Fruit fly (Drosophila melanogaster) whole organism, wandering third instar larva: Measurements from ENCODE around the gene Slob.

Experiments used
- Abd-B ChIP-seq: fragments of >200 bp; optimal IDR thresholded peaks from 2 replicates; lab custom pipeline; 2017; ENCODE audit warnings: missing biosample characterization, missing genetic modification characterization
- CG32264 ChIP-seq: fragments of 200-800 bp; sonication (Bioruptor generic); optimal IDR thresholded peaks from 2 replicates; lab custom pipeline; 2016; ENCODE audit warnings: missing biosample characterization, missing genetic modification characterization
- CG9705 ChIP-seq: fragments of 200-800 bp; sonication (Bioruptor generic); optimal IDR thresholded peaks from 2 replicates; lab custom pipeline; 2018; ENCODE audit warnings: missing biosample characterization, mild to moderate bottlenecking, missing genetic modification characterization
- CrebA ChIP-seq: fragments of 200-800 bp; sonication (Bioruptor generic); optimal IDR thresholded peaks from 2 replicates; lab custom pipeline; 2016; ENCODE audit warnings: missing biosample characterization, mild to moderate bottlenecking, missing genetic modification characterization, borderline replicate concordance
- Dfd ChIP-seq: fragments of >200 bp; optimal IDR thresholded peaks from 2 replicates; lab custom pipeline; 2017; ENCODE audit warnings: missing biosample characterization, missing genetic modification characterization
- Dif ChIP-seq: fragments of 200-275, 200-300 bp; sonication (Bioruptor generic); optimal IDR thresholded peaks from 2 replicates; lab custom pipeline; 2018; ENCODE audit warnings: missing biosample characterization, missing genetic modification characterization; ENCODE audit not compliant: partially characterized antibody
- GATAd ChIP-seq: sonication (Bioruptor generic); optimal IDR thresholded peaks from 2 replicates; lab custom pipeline; 2016; ENCODE audit warnings: missing biosample characterization, missing genetic modification characterization
- HLH106 ChIP-seq: fragments of 200-800 bp; optimal IDR thresholded peaks from 3 replicates; lab custom pipeline; 2019; ENCODE audit warnings: missing biosample characterization, mild to moderate bottlenecking, missing genetic modification characterization, moderate library complexity
- Hnf4 ChIP-seq: fragments of 200-800 bp; sonication (Bioruptor generic); optimal IDR thresholded peaks from 2 replicates; lab custom pipeline; 2016; ENCODE audit warnings: missing biosample characterization, mild to moderate bottlenecking, missing genetic modification characterization
- Hr83 ChIP-seq: fragments of 200-300 bp; sonication (Bioruptor generic); optimal IDR thresholded peaks from 2 replicates; lab custom pipeline; 2016; ENCODE audit warnings: missing biosample characterization, mild to moderate bottlenecking, missing genetic modification characterization, moderate library complexity; ENCODE audit not compliant: poor library complexity, severe bottlenecking
- Jra ChIP-seq: sonication (Bioruptor generic); optimal IDR thresholded peaks from 2 replicates; lab custom pipeline; 2016; ENCODE audit warnings: missing biosample characterization, missing genetic modification characterization
- Mio ChIP-seq: sonication (Bioruptor generic); optimal IDR thresholded peaks from 2 replicates; lab custom pipeline; 2016; ENCODE audit warnings: missing biosample characterization, missing genetic modification characterization
- Myc ChIP-seq: fragments of >200 bp; optimal IDR thresholded peaks from 2 replicates; lab custom pipeline; 2017
- OdsH ChIP-seq: fragments of 200-800 bp; sonication (Bioruptor generic); optimal IDR thresholded peaks from 2 replicates; lab custom pipeline; 2016; ENCODE audit warnings: missing biosample characterization, mild to moderate bottlenecking, missing genetic modification characterization
- Sp1 ChIP-seq: fragments of 200-800 bp; sonication (Bioruptor generic); optimal IDR thresholded peaks from 3 replicates; lab custom pipeline; 2019; ENCODE audit warnings: missing biosample characterization, mild to moderate bottlenecking, missing genetic modification characterization, moderate library complexity
- Vsx2 ChIP-seq: fragments of 200-300, 225-300 bp; sonication (Bioruptor generic); optimal IDR thresholded peaks from 2 replicates; lab custom pipeline; 2018; ENCODE audit warnings: missing biosample characterization, missing genetic modification characterization; ENCODE audit not compliant: partially characterized antibody
- br ChIP-seq: fragments of 200-800 bp; sonication (Bioruptor generic); optimal IDR thresholded peaks from 2 replicates; lab custom pipeline; 2016; ENCODE audit warnings: missing biosample characterization, missing genetic modification characterization
- brk ChIP-seq: fragments of 200-800 bp; sonication (Bioruptor generic); optimal IDR thresholded peaks from 2 replicates; lab custom pipeline; 2016; ENCODE audit warnings: missing biosample characterization, mild to moderate bottlenecking, missing genetic modification characterization
- dl ChIP-seq, 2 experiments: fragments of 175-275, 200-275 bp in 1 of 2; fragments of 200-275 bp in 1 of 2; sonication (Bioruptor generic); optimal IDR thresholded peaks; lab custom pipeline; 2018; ENCODE audit warnings: mild to moderate bottlenecking in 2 of 2, missing biosample characterization in 2 of 2, missing genetic modification characterization in 2 of 2, moderate library complexity in 2 of 2; ENCODE audit not compliant: partially characterized antibody in 2 of 2, insufficient read depth in 1 of 2
- dmrt93B ChIP-seq: fragments of 200-800 bp; sonication (Bioruptor generic); optimal IDR thresholded peaks from 2 replicates; lab custom pipeline; 2018; ENCODE audit warnings: missing biosample characterization, mild to moderate bottlenecking, missing genetic modification characterization
- dsf ChIP-seq: sonication (Bioruptor generic); optimal IDR thresholded peaks from 2 replicates; lab custom pipeline; 2016; ENCODE audit warnings: missing biosample characterization, missing genetic modification characterization, borderline replicate concordance
- ey ChIP-seq: fragments of 200-800 bp; sonication (Bioruptor generic); optimal IDR thresholded peaks from 2 replicates; lab custom pipeline; 2016; ENCODE audit warnings: missing biosample characterization, missing genetic modification characterization
- foxo ChIP-seq, 2 experiments: fragments of 200-800 bp; sonication (Bioruptor generic); optimal IDR thresholded peaks; 2 replicates in 1 of 2; 3 replicates in 1 of 2; lab custom pipeline; 2016 to 2017; ENCODE audit warnings: missing biosample characterization in 2 of 2, missing genetic modification characterization in 2 of 2
- fru ChIP-seq: fragments of 200-800 bp; sonication (Bioruptor generic); optimal IDR thresholded peaks from 3 replicates; lab custom pipeline; 2016; ENCODE audit warnings: missing biosample characterization, mild to moderate bottlenecking, missing genetic modification characterization
- h ChIP-seq: fragments of 200-800 bp; sonication (Bioruptor generic); optimal IDR thresholded peaks from 3 replicates; lab custom pipeline; 2016; ENCODE audit warnings: missing biosample characterization, mild to moderate bottlenecking, missing genetic modification characterization
- jim ChIP-seq: fragments of 175-275, 200-325 bp; sonication (Bioruptor generic); optimal IDR thresholded peaks from 2 replicates; lab custom pipeline; 2016; ENCODE audit warnings: missing biosample characterization, mild to moderate bottlenecking, missing genetic modification characterization
- pan ChIP-seq: fragments of >200 bp; optimal IDR thresholded peaks from 2 replicates; lab custom pipeline; 2017
- psq ChIP-seq: fragments of 200-800 bp; sonication (Bioruptor generic); optimal IDR thresholded peaks from 3 replicates; lab custom pipeline; 2017; ENCODE audit warnings: missing biosample characterization, mild to moderate bottlenecking, missing genetic modification characterization, moderate library complexity
- rgr ChIP-seq: fragments of 200-800 bp; sonication (Bioruptor generic); optimal IDR thresholded peaks from 3 replicates; lab custom pipeline; 2016; ENCODE audit warnings: missing biosample characterization, mild to moderate bottlenecking, missing genetic modification characterization
- sv ChIP-seq: fragments of 200-800 bp; sonication (Bioruptor generic); optimal IDR thresholded peaks from 3 replicates; lab custom pipeline; 2016; ENCODE audit warnings: missing biosample characterization, missing genetic modification characterization
- tai ChIP-seq: sonication (Bioruptor generic); optimal IDR thresholded peaks from 2 replicates; lab custom pipeline; 2016; ENCODE audit warnings: missing biosample characterization, missing genetic modification characterization
- usp ChIP-seq: fragments of >200 bp; optimal IDR thresholded peaks from 2 replicates; lab custom pipeline; 2017; ENCODE audit warnings: missing biosample characterization, missing genetic modification characterization
- woc ChIP-seq: sonication (Bioruptor generic); optimal IDR thresholded peaks from 2 replicates; lab custom pipeline; 2016; ENCODE audit warnings: missing biosample characterization, mild to moderate bottlenecking, missing genetic modification characterization

Slob gene

DNA sequence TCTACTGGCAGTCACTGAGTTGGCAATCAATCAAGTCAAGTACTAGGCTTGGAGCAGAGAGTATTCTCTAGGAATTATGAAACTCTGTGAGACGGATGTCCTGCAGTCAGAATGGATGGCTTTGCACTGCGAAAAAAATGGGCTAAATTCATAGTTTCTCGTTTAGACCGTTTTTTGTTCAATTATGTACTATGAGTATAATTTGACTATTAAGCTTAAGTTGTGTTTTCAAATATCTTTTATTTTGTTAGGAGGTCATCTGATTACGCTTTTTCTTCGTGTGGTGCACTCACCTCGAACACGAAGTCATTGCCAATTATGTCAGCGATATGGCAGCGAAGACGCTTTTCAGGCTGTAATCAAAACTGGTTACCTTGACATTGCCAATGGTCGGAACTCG, 47.4 kb downstream of the Slob start:
- TF ChIP-seq Dif (GFP tag; lab: Kevin White, UChicago) (no peak), CG32264 (GFP tag; lab: Kevin White, UChicago) (no peak), Jra (GFP tag; lab: Kevin White, UChicago) (no peak), dl (GFP tag; optimal IDR thresholded peaks at IDR 0.05; lab: Kevin White, UChicago; ENCODE audit: insufficient read depth in 1 of 2, partially characterized antibody in 2 of 2) (no peak)

dm6 chr2L:7624096-7624843, 50.6 kb downstream of the Slob start:
- TF ChIP-seq foxo (GFP tag; optimal IDR thresholded peaks at IDR 0.05; lab: Kevin White, UChicago) (no peak), pan (lab: Kevin White, UChicago) (no peak)

dm6 chr2L:7621706-7622105, 53.2 kb downstream of the Slob start:
- TF ChIP-seq Dfd (GFP tag; lab: Kevin White, UChicago): no peak
- no peak for TF ChIP-seq GATAd
- no peak for TF ChIP-seq br (GFP tag; lab: Kevin White, UChicago)
- TF ChIP-seq Hnf4 (GFP tag; lab: Kevin White, UChicago): no peak
- TF ChIP-seq foxo (GFP tag; optimal IDR thresholded peaks at IDR 0.05; lab: Kevin White, UChicago): no peak
- no peak for TF ChIP-seq psq
- no peak for TF ChIP-seq Sp1 (GFP tag; lab: Kevin White, UChicago)
- no peak for TF ChIP-seq ey (GFP tag; lab: Kevin White, UChicago)
- TF ChIP-seq Jra (GFP tag; lab: Kevin White, UChicago): no peak
- TF ChIP-seq CG32264 (GFP tag; lab: Kevin White, UChicago): no peak
- no peak for TF ChIP-seq tai (GFP tag; lab: Kevin White, UChicago)
- TF ChIP-seq Vsx2 (GFP tag; lab: Kevin White, UChicago): no peak
- TF ChIP-seq brk: no peak

DNA sequence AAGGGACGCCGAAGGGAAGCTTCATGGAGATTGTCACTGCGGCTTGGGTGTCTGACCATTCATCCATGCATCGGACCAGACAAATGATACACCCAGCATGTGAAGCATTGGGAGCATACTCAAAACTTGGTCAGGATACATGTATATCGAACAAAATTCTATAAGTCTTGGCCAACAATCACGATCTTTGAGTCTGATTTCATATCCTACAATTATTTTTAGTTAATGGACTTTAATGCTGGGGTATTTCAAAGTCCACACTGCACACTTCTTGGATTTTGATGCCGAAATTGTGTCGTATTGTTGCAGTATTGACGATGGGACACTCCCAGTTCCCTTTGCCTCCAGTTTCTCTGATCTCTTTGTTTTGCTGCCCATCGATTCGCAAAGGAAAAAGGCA, 55.6 kb downstream of the Slob start:
- TF ChIP-seq woc (GFP tag; lab: Kevin White, UChicago) (peak; percentile 65), Hr83 (GFP tag; lab: Kevin White, UChicago) (no peak), rgr (peak; percentile 46), foxo (GFP tag; optimal IDR thresholded peaks at IDR 0.05; lab: Kevin White, UChicago) (peak in 1 of 2 experiments; percentile 49), HLH106 (tag; lab: Kevin White, UChicago) (peak; percentile 39), dmrt93B (peak; percentile 6), brk (peak; percentile 38), Myc (no peak), Hnf4 (GFP tag; lab: Kevin White, UChicago) (peak; percentile 10), psq (peak; percentile 51), CrebA (no peak), Vsx2 (GFP tag; lab: Kevin White, UChicago) (no peak), br (GFP tag; lab: Kevin White, UChicago) (peak; percentile 37), ey (GFP tag; lab: Kevin White, UChicago) (peak; percentile 53), dl (GFP tag; optimal IDR thresholded peaks at IDR 0.05; lab: Kevin White, UChicago; ENCODE audit: insufficient read depth in 1 of 2, partially characterized antibody in 2 of 2) (no peak), tai (GFP tag; lab: Kevin White, UChicago) (no peak), h (peak; percentile 66), Jra (GFP tag; lab: Kevin White, UChicago) (no peak), Mio (no peak), sv (no peak), Abd-B (no peak), fru (peak; percentile 66), OdsH (GFP tag; lab: Kevin White, UChicago) (peak; percentile 40)

dm6 chr2L:7618563-7618962, 56.3 kb downstream of the Slob start:
- TF ChIP-seq usp (GFP tag; lab: Kevin White, UChicago): no peak
- no peak for TF ChIP-seq dsf
- TF ChIP-seq jim (GFP tag; lab: Kevin White, UChicago): no peak
- TF ChIP-seq woc (GFP tag; lab: Kevin White, UChicago): no peak
- TF ChIP-seq rgr: no peak
- TF ChIP-seq OdsH (GFP tag; lab: Kevin White, UChicago): no peak
- TF ChIP-seq Dfd (GFP tag; lab: Kevin White, UChicago): no peak
- no peak for TF ChIP-seq Sp1 (GFP tag; lab: Kevin White, UChicago)
- no peak for TF ChIP-seq tai (GFP tag; lab: Kevin White, UChicago)
- no peak for TF ChIP-seq HLH106 (tag; lab: Kevin White, UChicago)
- no peak for TF ChIP-seq Dif (GFP tag; lab: Kevin White, UChicago)
- TF ChIP-seq br (GFP tag; lab: Kevin White, UChicago): no peak
- TF ChIP-seq CG9705: no peak
- no peak for TF ChIP-seq fru
